Fruit fly (Drosophila melanogaster) whole organism: Measurements from ENCODE around the gene Tlk.

Source experiments
- CG8478 ChIP-seq: fragments of >200 bp; optimal IDR thresholded peaks from 2 replicates; lab custom pipeline; 2018; ENCODE audit warnings: inconsistent platforms
- EcR ChIP-seq, 2 experiments: fragments of >200 bp; optimal IDR thresholded peaks; 2 replicates each; lab custom pipeline; 2017; ENCODE audit warnings: missing biosample characterization in 2 of 2, missing genetic modification characterization in 2 of 2, missing genetic modification reagents in 2 of 2
- pan ChIP-seq: fragments of >200 bp; optimal IDR thresholded peaks from 2 replicates; lab custom pipeline; 2017
- psq ChIP-seq: fragments of >200 bp; optimal IDR thresholded peaks from 2 replicates; lab custom pipeline; 2017
- usp ChIP-seq: fragments of >200 bp; optimal IDR thresholded peaks from 2 replicates; lab custom pipeline; 2017; ENCODE audit warnings: missing biosample characterization, missing genetic modification characterization, mixed read lengths

dm6 chrX:3719480-3720064 is at the start of gene Tlk, which contains the start of gene Rala:
- TF ChIP-seq CG8478 (lab: Kevin White, UChicago): no peak
- no peak for TF ChIP-seq pan
- no peak for TF ChIP-seq usp
- no peak for TF ChIP-seq EcR (GFP tag; optimal IDR thresholded peaks at IDR 0.05; lab: Kevin White, UChicago)
- no peak for TF ChIP-seq psq
